Worm (Caenorhabditis elegans): ENCODE results near the gene Y75B8A.10.
A peak's percentile ranks its signal among the peaks of the same experiment; 100 is the strongest.

Y75B8A.10 gene

DNA sequence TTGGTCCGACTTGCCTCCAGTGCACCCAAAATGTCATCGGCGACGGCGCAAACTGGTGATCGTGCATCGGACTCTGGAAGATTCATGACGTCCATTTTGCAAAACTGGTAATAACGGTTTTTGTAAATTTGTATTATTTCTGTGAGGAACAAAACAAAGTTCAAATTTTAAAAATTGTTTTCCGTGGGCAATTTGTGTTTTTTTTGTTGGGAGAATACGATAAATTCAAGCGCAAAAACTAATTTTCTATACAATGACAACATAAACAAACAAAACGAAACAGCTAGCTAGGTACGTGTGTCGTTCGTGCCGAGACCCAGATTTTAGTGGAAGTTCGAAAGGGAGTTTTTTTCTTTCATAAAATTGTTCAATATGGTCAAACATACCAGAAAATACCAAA is at the start of gene Y75B8A.10:
Gene Y75B8A.10, minus strand, starts transcription at position 101 of the 400 bp plus-strand sequence.
- TF ChIP-seq sea-1 (GFP tag; conservative IDR thresholded peaks at IDR 0.05) (no peak), F13C5.2 (tag; optimal IDR thresholded peaks at IDR 0.05) (no peak), B0310.2 (tag; optimal IDR thresholded peaks at IDR 0.05) (no peak), hnd-1 (tag; optimal IDR thresholded peaks at IDR 0.05) (no peak), ceh-13 (GFP tag; optimal IDR thresholded peaks at IDR 0.05) (no peak), tra-4 (tag; optimal IDR thresholded peaks at IDR 0.05) (no peak), scrt-1 (GFP tag; IDR thresholded peaks at IDR 0.05) (no peak), ama-1 (optimal IDR thresholded peaks at IDR 0.05) (no peak), aly-1 (tag; optimal IDR thresholded peaks at IDR 0.05) (no peak), hmg-4 (GFP tag; optimal IDR thresholded peaks at IDR 0.05) (no peak), tbx-37 (GFP tag; conservative IDR thresholded peaks at IDR 0.05) (no peak), hmbx-1 (tag; optimal IDR thresholded peaks at IDR 0.05) (no peak), flt-1 (GFP tag; IDR thresholded peaks at IDR 0.05) (no peak), ceh-36 (tag; optimal IDR thresholded peaks at IDR 0.05) (no peak), tbx-11 (GFP tag; IDR thresholded peaks at IDR 0.05) (no peak), ets-7 (tag; optimal IDR thresholded peaks at IDR 0.05) (no peak), pes-1 (GFP tag; IDR thresholded peaks at IDR 0.05) (no peak)

ce11 chrIII:12231539-12231938 is 48.7 kb upstream of the Y75B8A.10 start:
- TF ChIP-seq tra-4 (tag; optimal IDR thresholded peaks at IDR 0.05) = no peak
- no peak for TF ChIP-seq ama-1 (optimal IDR thresholded peaks at IDR 0.05)
- TF ChIP-seq tbx-11 (GFP tag; IDR thresholded peaks at IDR 0.05) = no peak
- no peak for TF ChIP-seq pes-1 (GFP tag; IDR thresholded peaks at IDR 0.05)
- no peak for TF ChIP-seq ets-7 (tag; optimal IDR thresholded peaks at IDR 0.05)
- TF ChIP-seq ceh-13 (GFP tag; optimal IDR thresholded peaks at IDR 0.05) = no peak
- no peak for TF ChIP-seq sea-1 (GFP tag; conservative IDR thresholded peaks at IDR 0.05)
- TF ChIP-seq tbx-37 (GFP tag; conservative IDR thresholded peaks at IDR 0.05) = no peak
- no peak for TF ChIP-seq flt-1 (GFP tag; IDR thresholded peaks at IDR 0.05)
- TF ChIP-seq ceh-36 (tag; optimal IDR thresholded peaks at IDR 0.05) = no peak
- TF ChIP-seq hnd-1 (tag; optimal IDR thresholded peaks at IDR 0.05) = no peak
- no peak for TF ChIP-seq F13C5.2 (tag; optimal IDR thresholded peaks at IDR 0.05)
- no peak for TF ChIP-seq scrt-1 (GFP tag; IDR thresholded peaks at IDR 0.05)
- TF ChIP-seq hmg-4 (GFP tag; optimal IDR thresholded peaks at IDR 0.05) = no peak
- TF ChIP-seq hmbx-1 (tag; optimal IDR thresholded peaks at IDR 0.05) = no peak
- TF ChIP-seq B0310.2 (tag; optimal IDR thresholded peaks at IDR 0.05) = no peak
- TF ChIP-seq aly-1 (tag; optimal IDR thresholded peaks at IDR 0.05) = no peak

DNA sequence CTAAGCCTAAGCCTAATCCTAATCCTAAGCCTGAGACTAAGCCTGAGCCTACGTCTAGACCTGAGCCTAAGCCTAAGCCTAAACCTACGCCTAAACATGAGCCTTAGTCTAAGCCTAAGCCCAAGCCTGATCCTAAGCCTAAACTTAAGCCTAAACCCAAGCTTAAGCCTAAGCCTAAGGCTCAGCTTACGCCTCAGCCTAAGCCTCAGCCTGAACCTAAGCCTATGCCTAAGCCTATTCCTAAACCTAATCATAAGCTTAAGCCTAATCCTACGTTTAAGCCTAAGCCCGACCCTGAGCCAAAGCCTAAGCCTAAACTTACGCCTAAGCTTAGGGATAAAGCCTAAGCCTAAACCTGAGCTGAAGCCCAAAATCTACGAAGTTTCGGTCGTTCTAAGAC is 47.4 kb upstream of the Y75B8A.10 start:
- TF ChIP-seq ceh-36 (tag; optimal IDR thresholded peaks at IDR 0.05) (peak; percentile 92), hmbx-1 (tag; optimal IDR thresholded peaks at IDR 0.05) (no peak)

DNA sequence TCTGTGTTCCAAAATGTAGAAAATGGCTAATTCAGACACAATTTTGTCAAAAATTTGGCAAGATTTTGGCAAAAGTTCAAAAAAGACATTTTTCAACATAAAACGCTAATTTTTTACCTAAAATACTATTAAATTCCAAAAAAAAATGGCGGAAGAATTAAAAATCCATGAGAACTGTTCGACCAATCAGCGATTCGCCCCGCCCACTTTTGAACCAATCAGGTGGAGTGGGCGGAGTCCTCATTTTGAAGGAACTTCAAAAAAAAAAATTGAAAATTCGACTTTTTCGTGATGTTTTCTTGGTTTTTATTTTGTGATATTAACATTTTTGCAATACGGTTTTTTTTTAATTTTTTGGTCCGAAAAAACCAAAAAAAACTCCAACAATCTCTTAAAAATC is 45.1 kb upstream of the Y75B8A.10 start:
- TF ChIP-seq ama-1 (optimal IDR thresholded peaks at IDR 0.05) (no peak), B0310.2 (tag; optimal IDR thresholded peaks at IDR 0.05) (no peak), tbx-11 (GFP tag; IDR thresholded peaks at IDR 0.05) (no peak), hmg-4 (GFP tag; optimal IDR thresholded peaks at IDR 0.05) (no peak), ceh-13 (GFP tag; optimal IDR thresholded peaks at IDR 0.05) (no peak), ets-7 (tag; optimal IDR thresholded peaks at IDR 0.05) (no peak), sea-1 (GFP tag; conservative IDR thresholded peaks at IDR 0.05) (no peak), hmbx-1 (tag; optimal IDR thresholded peaks at IDR 0.05) (no peak), hnd-1 (tag; optimal IDR thresholded peaks at IDR 0.05) (no peak), scrt-1 (GFP tag; IDR thresholded peaks at IDR 0.05) (no peak), tra-4 (tag; optimal IDR thresholded peaks at IDR 0.05) (no peak), ceh-36 (tag; optimal IDR thresholded peaks at IDR 0.05) (no peak), tbx-37 (GFP tag; conservative IDR thresholded peaks at IDR 0.05) (no peak), aly-1 (tag; optimal IDR thresholded peaks at IDR 0.05) (no peak), flt-1 (GFP tag; IDR thresholded peaks at IDR 0.05) (no peak), F13C5.2 (tag; optimal IDR thresholded peaks at IDR 0.05) (no peak), pes-1 (GFP tag; IDR thresholded peaks at IDR 0.05) (no peak)

- TF ChIP-seq flt-1 (GFP tag; IDR thresholded peaks at IDR 0.05) (no peak), tbx-11 (GFP tag; IDR thresholded peaks at IDR 0.05) (no peak), ceh-36 (tag; optimal IDR thresholded peaks at IDR 0.05) (no peak), hmbx-1 (tag; optimal IDR thresholded peaks at IDR 0.05) (no peak), hmg-4 (GFP tag; optimal IDR thresholded peaks at IDR 0.05) (no peak), hnd-1 (tag; optimal IDR thresholded peaks at IDR 0.05) (no peak), F13C5.2 (tag; optimal IDR thresholded peaks at IDR 0.05) (no peak), aly-1 (tag; optimal IDR thresholded peaks at IDR 0.05) (no peak), sea-1 (GFP tag; conservative IDR thresholded peaks at IDR 0.05) (no peak), pes-1 (GFP tag; IDR thresholded peaks at IDR 0.05) (no peak), tra-4 (tag; optimal IDR thresholded peaks at IDR 0.05) (no peak), ets-7 (tag; optimal IDR thresholded peaks at IDR 0.05) (no peak), tbx-37 (GFP tag; conservative IDR thresholded peaks at IDR 0.05) (no peak), ama-1 (optimal IDR thresholded peaks at IDR 0.05) (no peak)
These were observed 43.4 kb upstream of the Y75B8A.10 start, which contains the start of the genes Y75B8A.18 and Y75B8A.19 for ce11 chrIII:12226089-12226682. TSS of gene Y75B8A.18 (minus strand) at chrIII:12226230. TSS of gene Y75B8A.19 (plus strand) at chrIII:12226632.

DNA sequence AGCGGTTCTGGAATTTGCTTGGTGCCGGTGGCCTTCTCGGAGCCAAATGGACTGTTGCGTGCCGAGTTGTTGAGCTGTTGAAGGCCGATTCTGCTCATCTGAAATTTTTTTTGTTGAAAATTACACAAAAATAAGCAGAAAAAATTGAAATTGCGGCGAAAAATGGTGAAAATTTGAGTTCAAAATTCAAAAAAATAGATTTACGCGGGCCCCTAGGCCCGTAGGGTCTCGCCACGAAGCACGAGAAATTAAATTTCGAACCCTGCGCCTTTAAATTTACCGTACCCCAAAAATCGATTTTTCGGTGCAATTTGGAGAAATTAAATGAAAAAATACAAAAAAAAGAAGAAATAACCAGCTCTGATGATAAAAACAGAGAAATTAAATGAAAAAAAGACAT is 42.4 kb upstream of the Y75B8A.10 start, which contains the start of gene gmn-1:
Gene gmn-1, minus strand, starts transcription at position 98 of the 400 bp plus-strand sequence.
- TF ChIP-seq ets-7 (tag; optimal IDR thresholded peaks at IDR 0.05) (no peak), hnd-1 (tag; optimal IDR thresholded peaks at IDR 0.05) (no peak), pes-1 (GFP tag; IDR thresholded peaks at IDR 0.05) (peak; percentile 13; the same call in 1 of the 2 replicates), flt-1 (GFP tag; IDR thresholded peaks at IDR 0.05) (no peak), F13C5.2 (tag; optimal IDR thresholded peaks at IDR 0.05) (no peak)

DNA sequence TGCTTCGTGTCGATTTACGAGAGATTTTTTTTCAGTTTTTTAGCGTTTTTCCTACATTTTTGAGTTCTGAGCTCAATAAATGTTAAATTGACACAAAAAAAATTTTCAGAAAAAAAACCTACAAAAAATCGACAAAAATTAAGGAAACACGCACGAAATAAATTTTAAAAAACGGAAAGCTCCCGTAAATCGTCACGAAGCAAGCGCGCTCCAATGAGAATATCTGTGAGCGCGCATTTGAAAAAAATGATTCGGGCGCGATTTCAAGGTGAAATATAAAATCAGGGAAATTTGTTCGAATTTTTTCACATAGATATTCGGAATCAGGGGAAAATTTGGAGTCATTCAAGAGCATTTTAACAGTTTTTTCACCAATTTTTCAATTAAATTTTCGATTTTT is 40.4 kb upstream of the Y75B8A.10 start:
- TF ChIP-seq tra-4 (tag; optimal IDR thresholded peaks at IDR 0.05) (no peak), F13C5.2 (tag; optimal IDR thresholded peaks at IDR 0.05) (no peak), pes-1 (GFP tag; IDR thresholded peaks at IDR 0.05) (no peak), sea-1 (GFP tag; conservative IDR thresholded peaks at IDR 0.05) (no peak), tbx-11 (GFP tag; IDR thresholded peaks at IDR 0.05) (no peak), ets-7 (tag; optimal IDR thresholded peaks at IDR 0.05) (no peak), tbx-37 (GFP tag; conservative IDR thresholded peaks at IDR 0.05) (no peak), ama-1 (optimal IDR thresholded peaks at IDR 0.05) (no peak), ceh-36 (tag; optimal IDR thresholded peaks at IDR 0.05) (no peak), hmbx-1 (tag; optimal IDR thresholded peaks at IDR 0.05) (no peak), hmg-4 (GFP tag; optimal IDR thresholded peaks at IDR 0.05) (no peak), aly-1 (tag; optimal IDR thresholded peaks at IDR 0.05) (no peak), hnd-1 (tag; optimal IDR thresholded peaks at IDR 0.05) (no peak)

All from whole organism, early embryonic.